Worm (Caenorhabditis elegans): ENCODE data around the gene srx-62.

ce11 chrV:4010170-4010569 lies 14.4 kb upstream of the srx-62 start, which contains the start of gene srh-4:
- no peak for TF ChIP-seq dao-5 (tag; optimal IDR thresholded peaks at IDR 0.05)
- TF ChIP-seq him-1 (tag; optimal IDR thresholded peaks at IDR 0.05): no peak

Data from whole organism, L4/young adult.